Fruit fly (Drosophila melanogaster): Measurements from ENCODE around the gene PlexB.

PlexB gene

dm6 chr4:67063-67684, 23.6 kb upstream of the PlexB start, which contains the start of gene RpS3A:
Gene RpS3A (minus strand): TSS chr4:67207.
- TF ChIP-seq Hr78 (GFP tag; optimal IDR thresholded peaks at IDR 0.05) = peak; percentile 72
- peak; percentile 71 for TF ChIP-seq h (GFP tag; optimal IDR thresholded peaks at IDR 0.05)
- TF ChIP-seq usp (GFP tag; optimal IDR thresholded peaks at IDR 0.05) = no peak
- TF ChIP-seq Vsx2 (GFP tag; optimal IDR thresholded peaks at IDR 0.05; ENCODE audit: partially characterized antibody) = peak; percentile 20
- peak; percentile 83 for TF ChIP-seq dmrt93B (GFP tag; optimal IDR thresholded peaks at IDR 0.05)
- peak; percentile 87 for TF ChIP-seq Sp1 (GFP tag; optimal IDR thresholded peaks at IDR 0.05)
- TF ChIP-seq Jra (GFP tag; optimal IDR thresholded peaks at IDR 0.05) = peak; percentile 11
- peak; percentile 93 for TF ChIP-seq Hr83 (GFP tag; optimal IDR thresholded peaks at IDR 0.05; ENCODE audit: poor library complexity, severe bottlenecking)
- peak; percentile 79 for TF ChIP-seq Hnf4 (GFP tag; optimal IDR thresholded peaks at IDR 0.05)
- no peak for TF ChIP-seq Mio (GFP tag; optimal IDR thresholded peaks at IDR 0.05)
- TF ChIP-seq Dif (GFP tag; optimal IDR thresholded peaks at IDR 0.05; ENCODE audit: partially characterized antibody) = peak; percentile 45
- no peak for TF ChIP-seq dsf (GFP tag; optimal IDR thresholded peaks at IDR 0.05; ENCODE audit: borderline replicate concordance)
- peak; percentile 61 for TF ChIP-seq tai (GFP tag; optimal IDR thresholded peaks at IDR 0.05)
- TF ChIP-seq rgr (GFP tag; optimal IDR thresholded peaks at IDR 0.05) = peak; percentile 82
- no peak for TF ChIP-seq pan (optimal IDR thresholded peaks at IDR 0.05)
- peak; percentile 41 for TF ChIP-seq ey (GFP tag; optimal IDR thresholded peaks at IDR 0.05)
- peak; percentile 51 for TF ChIP-seq CG32264 (GFP tag; optimal IDR thresholded peaks at IDR 0.05)
- peak; percentile 45 for TF ChIP-seq psq (GFP tag; optimal IDR thresholded peaks at IDR 0.05)
- TF ChIP-seq HLH106 (tag; optimal IDR thresholded peaks at IDR 0.05) = peak; percentile 75
- peak; percentile 60 for TF ChIP-seq OdsH (GFP tag; optimal IDR thresholded peaks at IDR 0.05)
- peak in 1 of 2 experiments; percentile 42 for TF ChIP-seq dl (GFP tag; optimal IDR thresholded peaks at IDR 0.05; ENCODE audit: insufficient read depth in 1 of 2, partially characterized antibody in 2 of 2)
- peak; percentile 89 for TF ChIP-seq woc (GFP tag; optimal IDR thresholded peaks at IDR 0.05)
- no peak for TF ChIP-seq Rel (GFP tag; optimal IDR thresholded peaks at IDR 0.05)
- TF ChIP-seq Rel (tag; optimal IDR thresholded peaks at IDR 0.05) = peak; percentile 69
- peak; percentile 64 for TF ChIP-seq fru (GFP tag; optimal IDR thresholded peaks at IDR 0.05)
- peak; percentile 77 for TF ChIP-seq br (GFP tag; optimal IDR thresholded peaks at IDR 0.05)
- peak; percentile 97 for TF ChIP-seq N (GFP tag; optimal IDR thresholded peaks at IDR 0.05)
- peak; percentile 14 for TF ChIP-seq GATAd (GFP tag; optimal IDR thresholded peaks at IDR 0.05)
- peak; percentile 12 to 66 for TF ChIP-seq foxo (GFP tag; optimal IDR thresholded peaks at IDR 0.05)
- no peak for TF ChIP-seq sage (GFP tag; optimal IDR thresholded peaks at IDR 0.05)
- TF ChIP-seq CrebA (GFP tag; optimal IDR thresholded peaks at IDR 0.05; ENCODE audit: borderline replicate concordance) = peak; percentile 13
- peak; percentile 76 for TF ChIP-seq Myc (optimal IDR thresholded peaks at IDR 0.05)
- TF ChIP-seq jim (GFP tag; optimal IDR thresholded peaks at IDR 0.05) = no peak
- peak; percentile 83 for TF ChIP-seq CG9705 (GFP tag; optimal IDR thresholded peaks at IDR 0.05)
- TF ChIP-seq lola (GFP tag; optimal IDR thresholded peaks at IDR 0.05) = peak; percentile 14
- no peak for TF ChIP-seq sv (GFP tag; optimal IDR thresholded peaks at IDR 0.05)

DNA sequence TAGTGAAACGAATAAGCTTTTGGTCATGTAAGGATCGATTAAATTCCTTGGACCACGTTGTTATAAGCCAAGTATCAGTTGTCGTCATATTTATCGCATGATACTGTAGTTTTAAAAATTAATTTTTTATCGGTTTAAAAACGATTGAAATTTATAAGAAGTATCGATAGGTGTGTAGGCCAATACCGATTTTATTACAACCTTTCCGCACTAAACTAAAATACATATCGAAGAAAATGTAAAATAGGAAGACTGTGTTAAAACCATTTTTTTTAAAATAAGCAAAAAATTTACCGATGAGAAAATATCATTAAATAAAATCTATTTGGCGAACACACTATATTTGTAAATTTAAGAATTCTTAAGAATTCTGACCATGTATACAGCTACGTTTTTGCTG, 19.7 kb upstream of the PlexB start:
- no peak for TF ChIP-seq dsf (GFP tag; optimal IDR thresholded peaks at IDR 0.05; ENCODE audit: borderline replicate concordance)
- peak; percentile 48 for TF ChIP-seq N (GFP tag; optimal IDR thresholded peaks at IDR 0.05)
- no peak for TF ChIP-seq ey (GFP tag; optimal IDR thresholded peaks at IDR 0.05)
- no peak for TF ChIP-seq Dif (GFP tag; optimal IDR thresholded peaks at IDR 0.05; ENCODE audit: partially characterized antibody)
- no peak for TF ChIP-seq Rel (GFP tag; optimal IDR thresholded peaks at IDR 0.05)
- peak; percentile 19 for TF ChIP-seq Rel (tag; optimal IDR thresholded peaks at IDR 0.05)
- TF ChIP-seq Dfd (GFP tag; optimal IDR thresholded peaks at IDR 0.05) = no peak

dm6 chr4:62538-62937, 19.0 kb upstream of the PlexB start:
- no peak for TF ChIP-seq Rel (GFP tag; optimal IDR thresholded peaks at IDR 0.05)
- no peak for TF ChIP-seq Rel (tag; optimal IDR thresholded peaks at IDR 0.05)
- TF ChIP-seq Dif (GFP tag; optimal IDR thresholded peaks at IDR 0.05; ENCODE audit: partially characterized antibody) = no peak
